Worm (Caenorhabditis elegans) whole organism, late embryonic: ENCODE measurements around the gene pfn-3.

Source experiments
- fkh-10 ChIP-seq: fragments of 150-350 bp; optimal IDR thresholded peaks from 2 replicates; lab custom pipeline; 2014; ENCODE audit warnings: missing biosample characterization, missing genetic modification reagents, missing genetic modification characterization
- hlh-8 ChIP-seq: sonication (generic microtip); optimal IDR thresholded peaks from 2 replicates; lab custom pipeline; 2016; ENCODE audit warnings: missing genotype, missing genetic modification characterization, missing compliant biosample characterization
- nhr-11 ChIP-seq: fragments of 150-350 bp; optimal IDR thresholded peaks from 2 replicates; lab custom pipeline; 2014; ENCODE audit warnings: missing biosample characterization, missing genetic modification characterization
- pha-4 ChIP-seq: fragments of 150-350 bp; optimal IDR thresholded peaks from 2 replicates; lab custom pipeline; 2018; ENCODE audit warnings: missing biosample characterization, missing genetic modification reagents, missing genetic modification characterization
- rnt-1 ChIP-seq: sonication (generic microtip); optimal IDR thresholded peaks from 2 replicates; lab custom pipeline; 2016; ENCODE audit warnings: missing genetic modification characterization, missing compliant biosample characterization
- sox-2 ChIP-seq: fragments of 200-800 bp; sonication (Bioruptor generic); IDR thresholded peaks from 2 replicates; pipeline ENCODE4 v1.3.6; 2022; ENCODE audit warnings: missing genetic modification reagents, missing genetic modification characterization, missing compliant biosample characterization
- unc-86 ChIP-seq: sonication (generic microtip); optimal IDR thresholded peaks from 2 replicates; lab custom pipeline; 2016; ENCODE audit warnings: missing genetic modification characterization, missing compliant biosample characterization

DNA sequence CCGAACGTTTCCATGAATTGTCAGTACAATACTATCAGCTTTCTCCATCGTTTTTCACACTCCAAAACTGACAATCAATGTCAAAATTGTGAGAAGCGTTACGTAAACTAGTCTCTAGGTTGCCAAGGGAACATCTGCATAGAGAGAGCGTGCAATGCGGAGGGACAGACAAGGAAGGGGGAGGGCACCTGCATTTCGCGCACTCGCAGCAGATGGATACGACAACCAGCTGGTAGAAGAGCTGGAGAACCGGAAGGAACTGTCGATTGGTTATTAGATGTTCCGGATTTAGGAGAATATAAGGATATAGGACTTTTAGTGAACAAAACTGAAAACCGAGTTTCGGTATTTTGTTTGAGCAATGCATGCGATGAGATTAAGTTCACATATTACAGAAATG, 11.5 kb downstream of the pfn-3 start, which contains the start of gene mksr-1:
- TF ChIP-seq sox-2 (no peak), pha-4 (tag; lab: Kevin White, UChicago) (no peak), nhr-11 (tag; lab: Kevin White, UChicago) (no peak), hlh-8 (no peak), rnt-1 (tag; lab: Kevin White, UChicago) (no peak), unc-86 (tag; lab: Kevin White, UChicago) (no peak), fkh-10 (GFP tag; lab: Kevin White, UChicago) (no peak)
